Worm (Caenorhabditis elegans): ENCODE results near the gene txt-18.
A peak's percentile ranks its signal among the peaks of the same experiment; 100 is the strongest.

Gene txt-18

ce11 chrII:6347341-6348118, 3.7 kb downstream of the txt-18 start, which contains the start of gene lgg-1 (continued):
- TF ChIP-seq nhr-80 (tag; optimal IDR thresholded peaks at IDR 0.05): no peak
- TF ChIP-seq lin-26 (GFP tag; IDR thresholded peaks at IDR 0.05): peak; percentile 56
- no peak for TF ChIP-seq F10E7.11 (tag; optimal IDR thresholded peaks at IDR 0.05)
- no peak for TF ChIP-seq die-1 (tag; optimal IDR thresholded peaks at IDR 0.05)
- TF ChIP-seq nhr-120 (GFP tag; IDR thresholded peaks at IDR 0.05): no peak
- TF ChIP-seq F33H1.4 (GFP tag; IDR thresholded peaks at IDR 0.05): no peak
- no peak for TF ChIP-seq nhr-27 (tag; optimal IDR thresholded peaks at IDR 0.05)
- no peak for TF ChIP-seq him-1 (tag; optimal IDR thresholded peaks at IDR 0.05)
- peak; percentile 28 for TF ChIP-seq nhr-90 (tag; optimal IDR thresholded peaks at IDR 0.05)
- peak; percentile 68 for TF ChIP-seq K12H6.12 (tag; optimal IDR thresholded peaks at IDR 0.05)
- 0 out of 2 replicates have a peak, but pooled peaks have one; percentile 23 for TF ChIP-seq ztf-6 (GFP tag; IDR thresholded peaks at IDR 0.05)
- TF ChIP-seq lin-40 (tag; optimal IDR thresholded peaks at IDR 0.05): peak; percentile 11
- peak; percentile 58; the same call in 1 of the 2 replicates for TF ChIP-seq aptf-2 (GFP tag; conservative IDR thresholded peaks at IDR 0.05)
- TF ChIP-seq lin-54 (GFP tag; optimal IDR thresholded peaks at IDR 0.05): peak; percentile 48
- TF ChIP-seq bed-2 (GFP tag; IDR thresholded peaks at IDR 0.05): peak; percentile 54; the same call in 1 of the 2 replicates
- no peak for TF ChIP-seq snpc-4 (GFP tag; optimal IDR thresholded peaks at IDR 0.05)
- TF ChIP-seq snpc-4 (tag; optimal IDR thresholded peaks at IDR 0.05): peak in 3 of 4 experiments; percentile 1 to 12 (median 10)
- peak; percentile 54 for TF ChIP-seq ztf-3 (GFP tag; optimal IDR thresholded peaks at IDR 0.05)
- TF ChIP-seq lsl-1 (GFP tag; optimal IDR thresholded peaks at IDR 0.05): no peak
- 0 out of 2 replicates have a peak, but pooled peaks have one; percentile 71 for TF ChIP-seq ekl-4 (GFP tag; IDR thresholded peaks at IDR 0.05)
- TF ChIP-seq ceh-58 (GFP tag; IDR thresholded peaks at IDR 0.05): no peak
- TF ChIP-seq mcd-1 (GFP tag; IDR thresholded peaks at IDR 0.05): peak; percentile 56
- peak; percentile 98 for TF ChIP-seq ama-1 (optimal IDR thresholded peaks at IDR 0.05)
- TF ChIP-seq ama-1 (GFP tag; optimal IDR thresholded peaks at IDR 0.05): no peak
- no peak for TF ChIP-seq snpc-1.1 (tag; optimal IDR thresholded peaks at IDR 0.05; ENCODE audit: insufficient read depth)
- TF ChIP-seq chd-7 (tag; optimal IDR thresholded peaks at IDR 0.05): peak; percentile 81
- TF ChIP-seq mes-4 (tag; optimal IDR thresholded peaks at IDR 0.05): no peak
- peak; percentile 44 for TF ChIP-seq tbp1 (GFP tag; optimal IDR thresholded peaks at IDR 0.05)
- no peak for TF ChIP-seq F37B4.10 (GFP tag; IDR thresholded peaks at IDR 0.05)
- TF ChIP-seq Y95B8A.8 (GFP tag; IDR thresholded peaks at IDR 0.05): peak; percentile 72
- no peak for TF ChIP-seq snpc-1.3 (tag; optimal IDR thresholded peaks at IDR 0.05; ENCODE audit: insufficient read depth)
- no peak for TF ChIP-seq attf-6 (GFP tag; IDR thresholded peaks at IDR 0.05)
- TF ChIP-seq ztf-26 (tag; optimal IDR thresholded peaks at IDR 0.05): peak; percentile 21
- TF ChIP-seq nhr-179 (tag; optimal IDR thresholded peaks at IDR 0.05): no peak

DNA sequence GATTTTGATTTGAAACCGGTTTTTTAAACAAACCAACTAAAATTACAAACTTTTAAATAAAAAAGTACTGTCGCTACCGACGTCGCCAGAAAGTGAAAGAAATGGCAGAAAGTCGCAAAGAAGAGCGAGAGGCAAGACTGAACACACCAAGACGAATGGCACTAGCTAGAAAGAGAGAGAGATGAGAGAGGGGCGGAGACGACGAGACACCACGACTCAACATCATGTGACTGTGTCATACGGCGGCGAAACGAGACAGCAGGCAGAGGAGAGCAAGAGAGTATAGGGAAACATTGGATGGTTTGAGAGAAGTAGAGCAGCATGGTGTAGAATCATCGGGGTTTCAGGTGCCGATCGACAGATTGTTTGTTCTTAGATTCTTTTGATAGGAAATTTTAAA, 4.5 kb downstream of the txt-18 start:
- TF ChIP-seq ekl-4 (GFP tag; IDR thresholded peaks at IDR 0.05) (peak; percentile 90), lir-1 (GFP tag; conservative IDR thresholded peaks at IDR 0.05) (peak; percentile 69; the same call in 1 of the 2 replicates), dox-1 (GFP tag; IDR thresholded peaks at IDR 0.05) (peak; percentile 54; the same call in 1 of the 2 replicates), zfh-2 (GFP tag; conservative IDR thresholded peaks at IDR 0.05) (peak; percentile 82), ceh-27 (GFP tag; optimal IDR thresholded peaks at IDR 0.05) (peak; percentile 87), F23B12.7 (tag; optimal IDR thresholded peaks at IDR 0.05; ENCODE audit: insufficient read depth) (peak; percentile 42), gei-17 (GFP tag; optimal IDR thresholded peaks at IDR 0.05) (peak; percentile 56), K11D2.4 (GFP tag; IDR thresholded peaks at IDR 0.05) (peak; percentile 80), hmg-1.2 (GFP tag; IDR thresholded peaks at IDR 0.05) (peak; percentile 80), die-1 (tag; optimal IDR thresholded peaks at IDR 0.05) (peak; percentile 35), xnd-1 (tag; optimal IDR thresholded peaks at IDR 0.05) (no peak), Y53G8AR.9 (GFP tag; conservative IDR thresholded peaks at IDR 0.05) (peak; percentile 78), akir-1 (GFP tag; optimal IDR thresholded peaks at IDR 0.05) (no peak), Y56A3A.18 (GFP tag; IDR thresholded peaks at IDR 0.05) (no peak), mcd-1 (GFP tag; IDR thresholded peaks at IDR 0.05) (peak; percentile 85), F37B4.10 (GFP tag; IDR thresholded peaks at IDR 0.05) (no peak), C17E4.6 (GFP tag; IDR thresholded peaks at IDR 0.05) (0 out of 2 replicates have a peak, but pooled peaks have one; percentile 38), lin-54 (GFP tag; optimal IDR thresholded peaks at IDR 0.05) (peak; percentile 72), C06A6.2 (GFP tag; conservative IDR thresholded peaks at IDR 0.05) (peak; percentile 80)
